Worm (Caenorhabditis elegans) whole organism, L1 larva: ENCODE data around the gene cup-15.

Experiments
- C04F5.9 ChIP-seq: sonication (generic microtip); optimal IDR thresholded peaks from 2 replicates; lab custom pipeline; 2016; ENCODE audit warnings: missing genetic modification characterization, missing compliant biosample characterization
- C34B4.2 ChIP-seq: sonication (generic microtip); optimal IDR thresholded peaks from 2 replicates; lab custom pipeline; 2017; ENCODE audit warnings: mild to moderate bottlenecking, missing genetic modification characterization, missing compliant biosample characterization
- F16B12.6 ChIP-seq: fragments of 150-350 bp; optimal IDR thresholded peaks from 2 replicates; lab custom pipeline; 2014; ENCODE audit warnings: missing biosample characterization, missing genetic modification characterization
- Y116A8C.19 ChIP-seq: sonication (generic microtip); optimal IDR thresholded peaks from 2 replicates; lab custom pipeline; 2016; ENCODE audit warnings: missing compliant biosample characterization, missing genetic modification characterization, borderline replicate concordance
- aly-2 ChIP-seq: fragments of 150-350 bp; optimal IDR thresholded peaks from 2 replicates; lab custom pipeline; 2014; ENCODE audit warnings: missing biosample characterization, missing genetic modification characterization
- ama-1 ChIP-seq: fragments of 150-350 bp; optimal IDR thresholded peaks from 2 replicates; lab custom pipeline; 2014
- blmp-1 ChIP-seq: fragments of 150-350 bp; optimal IDR thresholded peaks from 2 replicates; lab custom pipeline; 2014; ENCODE audit warnings: missing biosample characterization, missing genetic modification characterization
- ceh-63 ChIP-seq: fragments of 200-800 bp; sonication (Bioruptor generic); optimal IDR thresholded peaks from 2 replicates; lab custom pipeline; 2018; ENCODE audit warnings: mild to moderate bottlenecking, missing genetic modification characterization, missing compliant biosample characterization
- ceh-8 ChIP-seq: fragments of 200-800 bp; sonication (Bioruptor generic); optimal IDR thresholded peaks from 2 replicates; lab custom pipeline; 2018; ENCODE audit warnings: mild to moderate bottlenecking, missing genetic modification characterization, moderate library complexity, missing compliant biosample characterization
- ceh-82 ChIP-seq, 3 experiments: fragments of 150-350 bp in 1 of 3; sonication (generic microtip) in 2 of 3; optimal IDR thresholded peaks; 2 replicates each; lab custom pipeline; 2014 to 2017; ENCODE audit warnings: missing biosample characterization in 3 of 3, missing genetic modification characterization in 3 of 3
- ceh-90 ChIP-seq: sonication (generic microtip); optimal IDR thresholded peaks from 2 replicates; lab custom pipeline; 2016; ENCODE audit warnings: missing genetic modification characterization, missing compliant biosample characterization
- dpl-1 ChIP-seq, 3 experiments: fragments of 150-350 bp in 2 of 3; sonication (generic microtip) in 1 of 3; optimal IDR thresholded peaks; 2 replicates each; lab custom pipeline; 2014 to 2017; ENCODE audit warnings: missing biosample characterization in 3 of 3, missing genetic modification characterization in 3 of 3, missing genetic modification reagents in 3 of 3
- elt-2 ChIP-seq: sonication (generic microtip); optimal IDR thresholded peaks from 2 replicates; lab custom pipeline; 2016; ENCODE audit warnings: missing genetic modification characterization, mild to moderate bottlenecking, inconsistent platforms, missing compliant biosample characterization, missing genetic modification reagents
- elt-3 ChIP-seq, 6 experiments: fragments of 150-350 bp in 1 of 6; sonication (generic microtip); optimal IDR thresholded peaks; 2 replicates each; lab custom pipeline; 2017 to 2018; ENCODE audit warnings: missing biosample characterization in 6 of 6, missing genetic modification characterization in 6 of 6, inconsistent platforms in 1 of 6
- fkh-10 ChIP-seq: sonication (generic microtip); optimal IDR thresholded peaks from 2 replicates; lab custom pipeline; 2017; ENCODE audit warnings: missing biosample characterization, missing genetic modification reagents, missing genetic modification characterization
- fkh-4 ChIP-seq: sonication (generic microtip); optimal IDR thresholded peaks from 2 replicates; lab custom pipeline; 2016; ENCODE audit warnings: missing compliant biosample characterization, missing genetic modification characterization, borderline replicate concordance
- fos-1 ChIP-seq: fragments of 150-350 bp; optimal IDR thresholded peaks from 2 replicates; lab custom pipeline; 2014; ENCODE audit warnings: missing biosample characterization, missing genetic modification characterization
- hlh-4 ChIP-seq: sonication (generic microtip); optimal IDR thresholded peaks from 2 replicates; lab custom pipeline; 2016; ENCODE audit warnings: mild to moderate bottlenecking, missing genetic modification characterization, missing compliant biosample characterization
- hpl-2 ChIP-seq: fragments of 150-350 bp; optimal IDR thresholded peaks from 2 replicates; lab custom pipeline; 2014; ENCODE audit warnings: missing biosample characterization, missing genetic modification reagents, missing genetic modification characterization
- irx-1 ChIP-seq: sonication (generic microtip); optimal IDR thresholded peaks from 2 replicates; lab custom pipeline; 2016; ENCODE audit warnings: missing genetic modification characterization, missing compliant biosample characterization
- isw-1 ChIP-seq: fragments of 200-800 bp; sonication (Bioruptor generic); IDR thresholded peaks from 2 replicates; pipeline ENCODE4 v1.3.6; 2022; ENCODE audit warnings: missing genetic modification characterization, missing compliant biosample characterization
- jun-1 ChIP-seq: fragments of 150-350 bp; optimal IDR thresholded peaks from 2 replicates; lab custom pipeline; 2014; ENCODE audit warnings: missing biosample characterization, missing genetic modification reagents, missing genetic modification characterization
- lin-13 ChIP-seq: fragments of 150-350 bp; optimal IDR thresholded peaks from 2 replicates; lab custom pipeline; 2014; ENCODE audit warnings: missing biosample characterization, missing genetic modification reagents, missing genetic modification characterization
- lin-14 ChIP-seq: fragments of 200-800 bp; sonication (Bioruptor generic); optimal IDR thresholded peaks from 2 replicates; lab custom pipeline; 2018; ENCODE audit warnings: mild to moderate bottlenecking, missing genetic modification characterization, moderate library complexity, missing compliant biosample characterization
- lin-35 ChIP-seq, 2 experiments: fragments of 150-350 bp; optimal IDR thresholded peaks; 2 replicates each; lab custom pipeline; 2014; ENCODE audit warnings: missing biosample characterization in 2 of 2, missing genetic modification characterization in 2 of 2, missing genetic modification reagents in 2 of 2
- lin-39 ChIP-seq: fragments of 150-350 bp; optimal IDR thresholded peaks from 2 replicates; lab custom pipeline; 2014; ENCODE audit warnings: missing biosample characterization, missing genetic modification reagents, missing genetic modification characterization
- lir-3 ChIP-seq: sonication (generic microtip); optimal IDR thresholded peaks from 2 replicates; lab custom pipeline; 2016; ENCODE audit warnings: mild to moderate bottlenecking, missing genetic modification characterization, moderate library complexity, missing compliant biosample characterization; ENCODE audit not compliant: poor library complexity
- lsy-2 ChIP-seq, 2 experiments: fragments of 150-350 bp; optimal IDR thresholded peaks; 2 replicates each; lab custom pipeline; 2014; ENCODE audit warnings: missing biosample characterization in 2 of 2, missing genetic modification characterization in 2 of 2
- mab-9 ChIP-seq: fragments of 200-800 bp; sonication (Bioruptor generic); IDR thresholded peaks from 2 replicates; pipeline ENCODE4 v1.3.6; 2022; ENCODE audit warnings: missing genetic modification reagents, missing genetic modification characterization, missing compliant biosample characterization
- mdl-1 ChIP-seq, 2 experiments: fragments of 150-350 bp; optimal IDR thresholded peaks; 2 replicates each; lab custom pipeline; 2014 to 2017; ENCODE audit warnings: missing biosample characterization in 2 of 2, missing genetic modification characterization in 2 of 2, inconsistent platforms in 1 of 2
- mef-2 ChIP-seq: fragments of 150-350 bp; optimal IDR thresholded peaks from 2 replicates; lab custom pipeline; 2014; ENCODE audit warnings: missing biosample characterization, missing genetic modification characterization
- mep-1 ChIP-seq: fragments of 150-350 bp; optimal IDR thresholded peaks from 2 replicates; lab custom pipeline; 2014; ENCODE audit warnings: missing biosample characterization, missing genetic modification characterization
- nhr-11 ChIP-seq: fragments of 150-350 bp; optimal IDR thresholded peaks from 2 replicates; lab custom pipeline; 2014; ENCODE audit warnings: missing biosample characterization, missing genetic modification characterization
- nhr-12 ChIP-seq: sonication (generic microtip); optimal IDR thresholded peaks from 2 replicates; lab custom pipeline; 2017; ENCODE audit warnings: missing biosample characterization, missing genetic modification characterization
- nhr-28 ChIP-seq: fragments of 150-350 bp; optimal IDR thresholded peaks from 2 replicates; lab custom pipeline; 2014; ENCODE audit warnings: missing biosample characterization, missing genetic modification characterization
- nhr-76 ChIP-seq: sonication (generic microtip); optimal IDR thresholded peaks from 2 replicates; lab custom pipeline; 2017; ENCODE audit warnings: missing biosample characterization, missing genetic modification characterization
- nhr-77 ChIP-seq: fragments of 150-350 bp; optimal IDR thresholded peaks from 2 replicates; lab custom pipeline; 2014; ENCODE audit warnings: missing biosample characterization, missing genetic modification characterization
- nhr-90 ChIP-seq: sonication (generic microtip); optimal IDR thresholded peaks from 2 replicates; lab custom pipeline; 2016; ENCODE audit warnings: mild to moderate bottlenecking, missing genetic modification characterization, missing compliant biosample characterization; ENCODE audit not compliant: poor library complexity
- pax-3 ChIP-seq: fragments of 200-800 bp; sonication (Bioruptor generic); optimal IDR thresholded peaks from 2 replicates; lab custom pipeline; 2018; ENCODE audit warnings: mild to moderate bottlenecking, missing genetic modification characterization, moderate library complexity, missing compliant biosample characterization
- snpc-4 ChIP-seq: fragments of 150-350 bp; optimal IDR thresholded peaks from 2 replicates; lab custom pipeline; 2014; ENCODE audit warnings: missing biosample characterization, missing genetic modification characterization
- snu-23 ChIP-seq: sonication (generic microtip); optimal IDR thresholded peaks from 2 replicates; lab custom pipeline; 2016; ENCODE audit warnings: missing genetic modification characterization, missing compliant biosample characterization
- sox-4 ChIP-seq: sonication (generic microtip); optimal IDR thresholded peaks from 2 replicates; lab custom pipeline; 2016; ENCODE audit warnings: missing genetic modification characterization, missing compliant biosample characterization
- sptf-1 ChIP-seq: fragments of 150-350 bp; optimal IDR thresholded peaks from 2 replicates; lab custom pipeline; 2014; ENCODE audit warnings: missing biosample characterization, missing genetic modification characterization
- swsn-7 ChIP-seq: sonication (generic microtip); optimal IDR thresholded peaks from 2 replicates; lab custom pipeline; 2016; ENCODE audit warnings: missing genetic modification characterization, missing compliant biosample characterization
- tlp-1 ChIP-seq: fragments of 150-350 bp; optimal IDR thresholded peaks from 2 replicates; lab custom pipeline; 2014; ENCODE audit warnings: missing biosample characterization, missing genetic modification characterization
- unc-130 ChIP-seq: fragments of 150-350 bp; optimal IDR thresholded peaks from 2 replicates; lab custom pipeline; 2017; ENCODE audit warnings: missing biosample characterization, missing genetic modification characterization, inconsistent platforms
- unc-98 ChIP-seq: fragments of 200-800 bp; sonication (Bioruptor generic); IDR thresholded peaks from 2 replicates; pipeline ENCODE4 v1.3.6; 2022; ENCODE audit warnings: missing genetic modification characterization, missing compliant biosample characterization
- xbp-1 ChIP-seq: sonication (generic microtip); optimal IDR thresholded peaks from 2 replicates; lab custom pipeline; 2016; ENCODE audit warnings: missing genetic modification characterization, missing compliant biosample characterization
- ztf-11 ChIP-seq, 2 experiments: sonication (generic microtip); optimal IDR thresholded peaks; 2 replicates each; lab custom pipeline; 2016 to 2017; ENCODE audit warnings: missing genetic modification characterization in 2 of 2, missing biosample characterization in 1 of 2, missing compliant biosample characterization in 1 of 2
- ztf-4 ChIP-seq: fragments of 150-350 bp; optimal IDR thresholded peaks from 2 replicates; lab custom pipeline; 2014; ENCODE audit warnings: missing biosample characterization, missing genetic modification characterization

Gene cup-15

DNA sequence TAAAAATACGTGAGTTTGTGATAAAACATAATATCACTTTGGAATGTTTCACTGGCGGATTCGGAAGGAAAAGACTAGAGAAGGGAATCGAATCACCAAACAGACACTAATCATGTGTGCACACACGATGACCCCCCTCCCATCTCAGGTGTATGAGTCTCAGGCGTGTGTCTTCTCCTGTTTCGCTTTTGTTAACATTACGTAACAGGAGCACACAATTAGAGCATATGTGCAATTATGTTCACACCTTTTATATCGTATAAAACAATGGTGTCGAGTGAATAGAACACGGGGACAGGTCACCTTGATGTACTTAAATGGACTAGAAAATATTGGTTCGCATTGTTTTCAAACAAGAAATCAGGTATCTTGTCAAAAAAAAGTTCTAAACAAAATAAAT lies 36.0 kb upstream of the cup-15 start:
- TF ChIP-seq ceh-90 (tag; lab: Kevin White, UChicago) (no peak), F16B12.6 (no peak), blmp-1 (no peak), unc-130 (no peak), elt-2 (no peak), jun-1 (tag; lab: Kevin White, UChicago) (no peak), nhr-12 (tag; lab: Kevin White, UChicago) (no peak)

DNA sequence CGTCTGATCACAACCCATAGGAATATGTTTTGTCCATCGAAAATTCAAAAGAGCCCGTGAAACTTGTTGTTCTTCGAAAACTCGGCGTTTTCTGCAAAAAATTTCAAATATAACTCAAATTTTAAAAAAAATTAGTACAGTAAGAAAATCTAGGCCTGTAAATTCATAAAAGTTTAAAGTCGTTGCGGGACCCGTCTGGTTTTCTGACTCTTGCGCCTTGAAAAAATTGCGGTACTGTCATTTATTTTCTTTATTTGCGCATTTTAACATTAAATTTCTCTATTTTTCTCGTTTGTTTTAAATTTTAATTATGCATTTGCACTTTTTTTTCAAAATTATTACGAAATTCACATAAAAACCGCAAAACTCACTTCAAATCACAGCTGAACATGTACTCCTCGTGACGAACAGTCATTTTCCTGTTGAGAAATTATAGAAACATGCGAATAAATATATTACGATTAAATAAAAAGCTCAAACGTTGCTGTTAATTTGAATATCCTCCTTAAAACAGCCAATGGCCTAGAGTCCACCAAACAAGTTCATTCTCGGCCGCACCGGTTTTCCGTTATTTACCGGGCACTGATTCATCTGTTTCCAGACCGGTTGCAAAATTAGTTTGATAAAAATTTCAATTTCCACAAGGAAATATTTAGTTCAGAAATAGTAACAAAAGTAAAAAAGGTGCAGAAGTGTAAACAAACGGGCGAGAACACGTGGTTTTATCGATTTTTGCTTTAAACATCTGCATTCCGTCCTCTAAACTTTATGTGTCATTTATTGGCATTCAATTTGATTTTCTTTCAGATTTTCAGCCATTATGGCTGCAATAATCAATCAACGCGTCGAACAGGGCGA lies 33.5 kb upstream of the cup-15 start, which contains the start of the genes csa-1 and wdfy-2:
TSS of gene csa-1 (minus strand) at position 669 of the 858 bp plus-strand sequence.
TSS of gene wdfy-2 (plus strand) at position 808 of the 858 bp plus-strand sequence.
- TF ChIP-seq Y116A8C.19 (tag; lab: Kevin White, UChicago) (no peak), ama-1 (lab: Kevin White, UChicago) (no peak), F16B12.6 (no peak), hpl-2 (GFP tag; lab: Kevin White, UChicago) (no peak), isw-1 (GFP tag; lab: Robert Waterston, UW) (no peak), aly-2 (tag; lab: Kevin White, UChicago) (no peak), ztf-4 (no peak), lin-39 (no peak), ceh-63 (GFP tag; lab: Kevin White, UChicago) (no peak), tlp-1 (tag; lab: Kevin White, UChicago) (no peak), fkh-4 (tag; lab: Kevin White, UChicago) (no peak), swsn-7 (no peak), lin-13 (no peak), ceh-8 (GFP tag; lab: Kevin White, UChicago) (no peak), sptf-1 (tag; lab: Kevin White, UChicago) (no peak), dpl-1 (GFP tag; optimal IDR thresholded peaks at IDR 0.05; lab: Kevin White, UChicago) (peak; percentile 12 to 75 (median 63)), elt-2 (no peak), nhr-28 (tag; lab: Kevin White, UChicago) (no peak), C04F5.9 (tag; lab: Kevin White, UChicago) (no peak), xbp-1 (tag; lab: Kevin White, UChicago) (no peak), ztf-11 (tag; optimal IDR thresholded peaks at IDR 0.05; lab: Kevin White, UChicago) (no peak), mep-1 (tag; lab: Kevin White, UChicago) (peak; percentile 38), irx-1 (tag; lab: Kevin White, UChicago) (no peak), nhr-77 (tag; lab: Kevin White, UChicago) (no peak), ceh-82 (tag; optimal IDR thresholded peaks at IDR 0.05; lab: Kevin White, UChicago) (no peak), hlh-4 (tag; lab: Kevin White, UChicago) (no peak), jun-1 (tag; lab: Kevin White, UChicago) (no peak), snpc-4 (tag; lab: Kevin White, UChicago) (no peak), mdl-1 (tag; optimal IDR thresholded peaks at IDR 0.05; lab: Kevin White, UChicago) (no peak), sox-4 (tag; lab: Kevin White, UChicago) (no peak), blmp-1 (no peak), fkh-10 (no peak), nhr-11 (tag; lab: Kevin White, UChicago) (no peak), mab-9 (no peak), nhr-76 (tag; lab: Kevin White, UChicago) (no peak), pax-3 (tag; lab: Kevin White, UChicago) (no peak), snu-23 (no peak), nhr-90 (tag; lab: Kevin White, UChicago) (no peak), C34B4.2 (tag; lab: Kevin White, UChicago) (no peak), lin-35 (GFP tag; optimal IDR thresholded peaks at IDR 0.05; lab: Kevin White, UChicago) (peak; percentile 32 to 79), elt-3 (tag; optimal IDR thresholded peaks at IDR 0.05; lab: Kevin White, UChicago) (no peak), fos-1 (tag; lab: Kevin White, UChicago) (no peak), lin-14 (GFP tag; lab: Kevin White, UChicago) (peak; percentile 5), mef-2 (tag; lab: Kevin White, UChicago) (no peak), unc-98 (GFP tag; lab: Robert Waterston, UW) (no peak), lir-3 (no peak), lsy-2 (tag; optimal IDR thresholded peaks at IDR 0.05; lab: Kevin White, UChicago) (peak in 1 of 2 experiments; percentile 7)
